Fruit fly (Drosophila melanogaster) whole organism, embryonic: ENCODE data around the gene Cyp4d1.

Experiments
- BEAF-32 ChIP-seq: fragments of 200-800 bp; sonication (Bioruptor generic); optimal IDR thresholded peaks from 3 replicates; lab custom pipeline; 2017; ENCODE audit warnings: missing biosample characterization, missing genetic modification characterization, mild to moderate bottlenecking, moderate library complexity, missing genetic modification reagents
- CG11085 ChIP-seq: fragments of 200-800 bp; sonication (Bioruptor generic); IDR thresholded peaks from 2 replicates; pipeline ENCODE4 v1.3.6; 2022; ENCODE audit warnings: missing biosample characterization, missing genetic modification characterization
- CG11504 ChIP-seq: fragments of 200-800 bp; sonication (Bioruptor generic); optimal IDR thresholded peaks from 3 replicates; lab custom pipeline; 2019; ENCODE audit warnings: missing biosample characterization, mild to moderate bottlenecking, missing genetic modification characterization, moderate library complexity
- CG12236 ChIP-seq: fragments of 200-800 bp; sonication (Bioruptor generic); optimal IDR thresholded peaks from 2 replicates; lab custom pipeline; 2016; ENCODE audit warnings: missing biosample characterization, missing genetic modification characterization
- CG13624 ChIP-seq: fragments of 200-800 bp; sonication (Bioruptor generic); optimal IDR thresholded peaks from 2 replicates; lab custom pipeline; 2016; ENCODE audit warnings: missing biosample characterization, missing genetic modification characterization
- CG13894 ChIP-seq: fragments of 200-800 bp; sonication (Bioruptor generic); optimal IDR thresholded peaks from 3 replicates; lab custom pipeline; 2018; ENCODE audit warnings: missing biosample characterization, mild to moderate bottlenecking, missing genetic modification characterization, moderate library complexity
- CG17186 ChIP-seq: fragments of 200-800 bp; sonication (Bioruptor generic); optimal IDR thresholded peaks from 3 replicates; lab custom pipeline; 2017; ENCODE audit warnings: missing biosample characterization, missing genetic modification reagents, missing genetic modification characterization
- CG17328 ChIP-seq: fragments of 200-800 bp; sonication (Bioruptor generic); IDR thresholded peaks from 2 replicates; pipeline ENCODE4 v1.3.6; 2022; ENCODE audit warnings: missing biosample characterization, missing genetic modification characterization
- CG18764 ChIP-seq: fragments of 200-800 bp; sonication (Bioruptor generic); optimal IDR thresholded peaks from 3 replicates; lab custom pipeline; 2016; ENCODE audit warnings: missing biosample characterization, missing genetic modification characterization
- CG31365 ChIP-seq: fragments of 200-800 bp; sonication (Bioruptor generic); optimal IDR thresholded peaks from 2 replicates; lab custom pipeline; 2018; ENCODE audit warnings: missing biosample characterization, mild to moderate bottlenecking, missing genetic modification characterization
- CG33213 ChIP-seq: fragments of 200-800 bp; sonication (Bioruptor generic); optimal IDR thresholded peaks from 3 replicates; lab custom pipeline; 2016; ENCODE audit warnings: missing biosample characterization, missing genetic modification characterization
- CG33557 ChIP-seq: fragments of 200-800 bp; sonication (Bioruptor generic); optimal IDR thresholded peaks from 2 replicates; lab custom pipeline; 2019; ENCODE audit warnings: missing biosample characterization, mild to moderate bottlenecking, missing genetic modification characterization, moderate library complexity
- CG3407 ChIP-seq: fragments of 200-800 bp; sonication (Bioruptor generic); optimal IDR thresholded peaks from 2 replicates; lab custom pipeline; 2018; ENCODE audit warnings: missing biosample characterization, mild to moderate bottlenecking, missing genetic modification characterization
- CG4707 ChIP-seq: fragments of 200-800 bp; sonication (Bioruptor generic); optimal IDR thresholded peaks from 2 replicates; lab custom pipeline; 2018; ENCODE audit warnings: missing biosample characterization, mild to moderate bottlenecking, missing genetic modification characterization, moderate library complexity
- CG6813 ChIP-seq: fragments of 200-800 bp; sonication (Bioruptor generic); optimal IDR thresholded peaks from 2 replicates; lab custom pipeline; 2017; ENCODE audit warnings: missing biosample characterization, missing genetic modification characterization, mild to moderate bottlenecking, moderate library complexity, missing genetic modification reagents
- CG8089 ChIP-seq: fragments of 200-800 bp; sonication (Bioruptor generic); optimal IDR thresholded peaks from 3 replicates; lab custom pipeline; 2016; ENCODE audit warnings: missing biosample characterization, missing genetic modification characterization
- CG8765 ChIP-seq: fragments of 200-800 bp; sonication (Bioruptor generic); IDR thresholded peaks from 2 replicates; pipeline ENCODE4 v1.3.6; 2022; ENCODE audit warnings: missing biosample characterization, missing genetic modification characterization
- Camta ChIP-seq: fragments of 200-800 bp; sonication (Bioruptor generic); optimal IDR thresholded peaks from 2 replicates; lab custom pipeline; 2016; ENCODE audit warnings: missing biosample characterization, missing genetic modification characterization
- D19B ChIP-seq: fragments of 200-800 bp; sonication (Bioruptor generic); optimal IDR thresholded peaks from 2 replicates; lab custom pipeline; 2017; ENCODE audit warnings: missing biosample characterization, mild to moderate bottlenecking, missing genetic modification characterization
- Dek ChIP-seq: fragments of 200-800 bp; sonication (Bioruptor generic); optimal IDR thresholded peaks from 3 replicates; lab custom pipeline; 2019; ENCODE audit warnings: missing biosample characterization, mild to moderate bottlenecking, missing genetic modification characterization, moderate library complexity
- Dref ChIP-seq: fragments of 200-800 bp; sonication (Bioruptor generic); IDR thresholded peaks from 2 replicates; pipeline ENCODE4 v1.3.6; 2022; ENCODE audit warnings: missing biosample characterization, missing genetic modification characterization
- E2f1 ChIP-seq: fragments of 200-800 bp; sonication (Bioruptor generic); IDR thresholded peaks from 2 replicates; pipeline ENCODE4 v1.3.6; 2022; ENCODE audit warnings: missing biosample characterization, missing genetic modification characterization
- Lim3 ChIP-seq: fragments of 200-800 bp; sonication (Bioruptor generic); IDR thresholded peaks from 2 replicates; pipeline ENCODE4 v1.3.6; 2022; ENCODE audit warnings: missing biosample characterization, missing genetic modification characterization
- Meics ChIP-seq: fragments of 200-800 bp; sonication (Bioruptor generic); optimal IDR thresholded peaks from 2 replicates; lab custom pipeline; 2017; ENCODE audit warnings: missing biosample characterization, mild to moderate bottlenecking, missing genetic modification characterization
- Mes4 ChIP-seq: fragments of 200-800 bp; sonication (Bioruptor generic); optimal IDR thresholded peaks from 2 replicates; lab custom pipeline; 2016; ENCODE audit warnings: missing biosample characterization, missing genetic modification characterization
- NC2β ChIP-seq: fragments of 200-800 bp; sonication (Bioruptor generic); optimal IDR thresholded peaks from 2 replicates; lab custom pipeline; 2016; ENCODE audit warnings: missing biosample characterization, missing genetic modification characterization
- Side ChIP-seq: fragments of 200-800 bp; sonication (Bioruptor generic); optimal IDR thresholded peaks from 2 replicates; lab custom pipeline; 2016; ENCODE audit warnings: missing biosample characterization, missing genetic modification characterization
- Sox102F ChIP-seq: fragments of 200-800 bp; sonication (Bioruptor generic); optimal IDR thresholded peaks from 2 replicates; lab custom pipeline; 2018; ENCODE audit warnings: missing biosample characterization, mild to moderate bottlenecking, missing genetic modification characterization, moderate library complexity
- Spps ChIP-seq: fragments of 200-800 bp; sonication (Bioruptor generic); optimal IDR thresholded peaks from 2 replicates; lab custom pipeline; 2018; ENCODE audit warnings: missing biosample characterization, mild to moderate bottlenecking, missing genetic modification characterization
- Trl ChIP-seq, 3 experiments: fragments of >200 bp in 2 of 3; fragments of 200-800 bp in 1 of 3; sonication (Bioruptor generic) in 1 of 3; optimal IDR thresholded peaks; 2 replicates in 1 of 3; 3 replicates in 2 of 3; lab custom pipeline; 2016 to 2017; ENCODE audit warnings: missing biosample characterization in 1 of 3, missing genetic modification characterization in 1 of 3
- Xbp1 ChIP-seq: fragments of 200-800 bp; sonication (Bioruptor generic); optimal IDR thresholded peaks from 3 replicates; lab custom pipeline; 2016; ENCODE audit warnings: missing biosample characterization, mild to moderate bottlenecking, missing genetic modification characterization
- abd-A ChIP-seq: fragments of 200-800 bp; sonication (Bioruptor generic); optimal IDR thresholded peaks from 3 replicates; lab custom pipeline; 2019; ENCODE audit warnings: missing biosample characterization, mild to moderate bottlenecking, missing genetic modification characterization, moderate library complexity
- bowl ChIP-seq: fragments of 200-800 bp; sonication (Bioruptor generic); IDR thresholded peaks from 2 replicates; pipeline ENCODE4 v1.3.6; 2022; ENCODE audit warnings: missing biosample characterization, missing genetic modification characterization
- br ChIP-seq: fragments of >200 bp; optimal IDR thresholded peaks from 2 replicates; lab custom pipeline; 2017
- ci ChIP-seq: fragments of 200-800 bp; sonication (Bioruptor generic); IDR thresholded peaks from 3 replicates; pipeline ENCODE4 v1.3.6; 2022; ENCODE audit warnings: missing biosample characterization, missing genetic modification characterization
- dmrt11E ChIP-seq: fragments of 200-800 bp; sonication (Bioruptor generic); optimal IDR thresholded peaks from 3 replicates; lab custom pipeline; 2018; ENCODE audit warnings: missing biosample characterization, mild to moderate bottlenecking, missing genetic modification characterization, moderate library complexity
- ewg ChIP-seq: fragments of 200-800 bp; sonication (Bioruptor generic); optimal IDR thresholded peaks from 3 replicates; lab custom pipeline; 2017; ENCODE audit warnings: mild to moderate bottlenecking, missing biosample characterization, missing genetic modification reagents, missing genetic modification characterization
- fd3F ChIP-seq: fragments of 200-800 bp; sonication (Bioruptor generic); optimal IDR thresholded peaks from 2 replicates; lab custom pipeline; 2018; ENCODE audit warnings: missing biosample characterization, mild to moderate bottlenecking, missing genetic modification characterization, moderate library complexity
- fru ChIP-seq: fragments of >200 bp; optimal IDR thresholded peaks from 2 replicates; lab custom pipeline; 2017
- hkb ChIP-seq, 2 experiments: fragments of 200-800 bp in 1 of 2; fragments of >200 bp in 1 of 2; sonication (Bioruptor generic) in 1 of 2; IDR thresholded peaks in 1 of 2; optimal IDR thresholded peaks in 1 of 2; 2 replicates each; pipeline versions ENCODE4 v1.3.6 to Lab custom; 2017 to 2022; ENCODE audit warnings: missing biosample characterization in 1 of 2, missing genetic modification characterization in 1 of 2
- kah ChIP-seq: fragments of 200-800 bp; sonication (Bioruptor generic); optimal IDR thresholded peaks from 2 replicates; lab custom pipeline; 2018; ENCODE audit warnings: missing biosample characterization, mild to moderate bottlenecking, missing genetic modification characterization
- lmd ChIP-seq: fragments of 200-800 bp; sonication (Bioruptor generic); IDR thresholded peaks from 2 replicates; pipeline ENCODE4 v1.3.6; 2022; ENCODE audit warnings: missing biosample characterization, missing genetic modification characterization
- phol ChIP-seq: fragments of 200-800 bp; sonication (Bioruptor generic); optimal IDR thresholded peaks from 3 replicates; lab custom pipeline; 2018; ENCODE audit warnings: missing biosample characterization, mild to moderate bottlenecking, missing genetic modification characterization, moderate library complexity
- salm ChIP-seq: fragments of 200-800 bp; sonication (Bioruptor generic); optimal IDR thresholded peaks from 2 replicates; lab custom pipeline; 2018; ENCODE audit warnings: missing biosample characterization, mild to moderate bottlenecking, missing genetic modification characterization
- sens ChIP-seq: fragments of 200-800 bp; sonication (Bioruptor generic); peaks from one replicate; lab custom pipeline; 2016; ENCODE audit warnings: missing biosample characterization, missing genetic modification characterization
- slp2 ChIP-seq: fragments of 200-800 bp; sonication (Bioruptor generic); optimal IDR thresholded peaks from 2 replicates; lab custom pipeline; 2016; ENCODE audit warnings: missing biosample characterization, missing genetic modification characterization
- ssp ChIP-seq: fragments of 200-800 bp; sonication (Bioruptor generic); IDR thresholded peaks from 2 replicates; pipeline ENCODE4 v1.3.6; 2022; ENCODE audit warnings: missing biosample characterization, missing genetic modification characterization
- vfl ChIP-seq: fragments of 200-800 bp; sonication (Bioruptor generic); optimal IDR thresholded peaks from 2 replicates; lab custom pipeline; 2016; ENCODE audit warnings: missing biosample characterization, missing genetic modification characterization
- wor ChIP-seq: fragments of 200-800 bp; sonication (Bioruptor generic); IDR thresholded peaks from 2 replicates; pipeline ENCODE4 v1.3.6; 2022; ENCODE audit warnings: missing biosample characterization, missing genetic modification characterization
- zen ChIP-seq: fragments of 200-800 bp; sonication (Bioruptor generic); optimal IDR thresholded peaks from 3 replicates; lab custom pipeline; 2018; ENCODE audit warnings: missing biosample characterization, mild to moderate bottlenecking, missing genetic modification characterization, moderate library complexity

Gene Cyp4d1

dm6 chrX:2134226-2134880 is 27.6 kb downstream of the Cyp4d1 start (continued):
- TF ChIP-seq Meics (GFP tag; lab: Kevin White, UChicago) (peak; percentile 67), CG11504 (peak; percentile 82), CG33557 (GFP tag; lab: Kevin White, UChicago) (peak; percentile 1), Camta (GFP tag; lab: Kevin White, UChicago) (peak; percentile 16), Xbp1 (GFP tag; lab: Kevin White, UChicago) (peak; percentile 68), E2f1 (GFP tag; lab: Robert Waterston, UW) (peak; percentile 60; the same call in 1 of the 2 replicates), zen (tag; lab: Kevin White, UChicago) (peak; percentile 39), Trl (optimal IDR thresholded peaks at IDR 0.05; lab: Kevin White, UChicago) (no peak), Trl (GFP tag; optimal IDR thresholded peaks at IDR 0.05; lab: Kevin White, UChicago) (peak; percentile 43), br (lab: Kevin White, UChicago) (no peak), ssp (GFP tag; lab: Robert Waterston, UW) (peak; percentile 40), Mes4 (peak; percentile 59), fru (lab: Kevin White, UChicago) (no peak), salm (peak; percentile 59), CG6813 (peak; percentile 66), sens (GFP tag; lab: Kevin White, UChicago) (peak; percentile 96), CG13894 (tag; lab: Kevin White, UChicago) (no peak), Sox102F (peak; percentile 70), fd3F (peak; percentile 25), CG17186 (peak; percentile 25), kah (GFP tag; lab: Kevin White, UChicago) (peak; percentile 32), CG17328 (GFP tag; lab: Robert Waterston, UW) (peak; percentile 74), lmd (GFP tag; lab: Robert Waterston, UW) (peak; percentile 55), Dref (GFP tag; lab: Robert Waterston, UW) (no peak), BEAF-32 (no peak), CG12236 (GFP tag; lab: Kevin White, UChicago) (no peak), CG33213 (GFP tag; lab: Kevin White, UChicago) (peak; percentile 1), Lim3 (GFP tag; lab: Robert Waterston, UW) (no peak), vfl (no peak), wor (no peak), CG18764 (peak; percentile 28), CG8089 (GFP tag; lab: Kevin White, UChicago) (peak; percentile 15), CG3407 (GFP tag; lab: Kevin White, UChicago) (peak; percentile 28), slp2 (peak; percentile 29), hkb (optimal IDR thresholded peaks at IDR 0.05; lab: Kevin White, UChicago) (no peak), hkb (GFP tag; IDR thresholded peaks at IDR 0.05; lab: Robert Waterston, UW) (peak; percentile 69), CG4707 (GFP tag; lab: Kevin White, UChicago) (peak; percentile 48), abd-A (tag; lab: Kevin White, UChicago) (peak; percentile 70), CG8765 (GFP tag; lab: Robert Waterston, UW) (0 out of 2 replicates have a peak, but pooled peaks have one; percentile 60), Dek (tag; lab: Kevin White, UChicago) (peak; percentile 42), Spps (tag; lab: Kevin White, UChicago) (peak; percentile 37), CG13624 (GFP tag; lab: Kevin White, UChicago) (peak; percentile 28), CG31365 (tag; lab: Kevin White, UChicago) (peak; percentile 23), Side (GFP tag; lab: Kevin White, UChicago) (peak; percentile 42), CG11085 (GFP tag; lab: Robert Waterston, UW) (peak; percentile 24; the same call in 1 of the 2 replicates), ci (peak; percentile 75; the same call in 2 of the 3 replicates), phol (tag; lab: Kevin White, UChicago) (peak; percentile 79), bowl (GFP tag; lab: Robert Waterston, UW) (no peak), D19B (peak; percentile 39), dmrt11E (tag; lab: Kevin White, UChicago) (peak; percentile 73), ewg (peak; percentile 24), NC2β (GFP tag; lab: Kevin White, UChicago) (peak; percentile 62)
